Worm (Caenorhabditis elegans): ENCODE measurements around the gene nft-1.

Gene nft-1

DNA sequence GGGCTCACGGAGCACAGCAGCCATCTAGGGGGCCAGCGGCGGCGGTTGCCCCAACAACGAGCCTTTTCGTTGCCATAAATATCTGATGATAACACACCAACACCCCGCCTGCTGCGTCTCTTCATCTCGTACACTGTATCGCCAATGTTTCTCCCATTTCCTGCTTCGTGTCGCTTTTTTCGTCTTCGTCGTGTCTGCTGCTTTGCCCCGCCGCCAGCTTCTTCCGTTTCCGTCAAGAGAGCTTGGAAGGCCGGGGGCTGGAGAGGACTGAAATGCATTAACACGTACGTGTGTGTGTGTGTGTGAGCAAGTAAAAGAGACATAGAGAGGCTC, 12.2 kb downstream of the nft-1 start (continued):
- TF ChIP-seq fkh-10 (GFP tag; optimal IDR thresholded peaks at IDR 0.05) (peak; percentile 20), dsc-1 (tag; optimal IDR thresholded peaks at IDR 0.05) (peak; percentile 31), egl-13 (tag; optimal IDR thresholded peaks at IDR 0.05) (peak; percentile 75), ceh-88 (GFP tag; IDR thresholded peaks at IDR 0.05) (no peak), unc-130 (tag; optimal IDR thresholded peaks at IDR 0.05) (no peak), nhr-12 (tag; optimal IDR thresholded peaks at IDR 0.05) (no peak), jun-1 (tag; optimal IDR thresholded peaks at IDR 0.05) (no peak), lin-35 (GFP tag; optimal IDR thresholded peaks at IDR 0.05) (peak in 1 of 2 experiments; percentile 6), pax-3 (tag; optimal IDR thresholded peaks at IDR 0.05) (peak; percentile 23), nhr-47 (tag; optimal IDR thresholded peaks at IDR 0.05) (peak; percentile 65), lin-14 (GFP tag; optimal IDR thresholded peaks at IDR 0.05) (peak; percentile 86)

- TF ChIP-seq efl-1 (optimal IDR thresholded peaks at IDR 0.05) (no peak), efl-1 (GFP tag; optimal IDR thresholded peaks at IDR 0.05 in 1 of 2) (peak in 1 of 2 experiments; percentile 91), unc-98 (GFP tag; IDR thresholded peaks at IDR 0.05) (no peak), tbx-2 (tag; optimal IDR thresholded peaks at IDR 0.05) (peak; percentile 25), nhr-47 (tag; optimal IDR thresholded peaks at IDR 0.05) (peak; percentile 29), fkh-8 (tag; optimal IDR thresholded peaks at IDR 0.05) (peak; percentile 39), rnt-1 (tag; optimal IDR thresholded peaks at IDR 0.05) (peak; percentile 24), nhr-28 (tag; optimal IDR thresholded peaks at IDR 0.05) (no peak), ztf-11 (tag; optimal IDR thresholded peaks at IDR 0.05) (no peak), lin-14 (GFP tag; optimal IDR thresholded peaks at IDR 0.05) (peak; percentile 34), Y116A8C.19 (tag; optimal IDR thresholded peaks at IDR 0.05; ENCODE audit: borderline replicate concordance) (no peak), dsc-1 (tag; optimal IDR thresholded peaks at IDR 0.05) (peak; percentile 6), nhr-71 (tag; optimal IDR thresholded peaks at IDR 0.05) (peak; percentile 30), xbp-1 (tag; optimal IDR thresholded peaks at IDR 0.05) (peak; percentile 2), skn-1 (tag; optimal IDR thresholded peaks at IDR 0.05) (no peak), tlp-1 (tag; optimal IDR thresholded peaks at IDR 0.05) (no peak), dpl-1 (GFP tag; optimal IDR thresholded peaks at IDR 0.05) (no peak)
These were observed 13.1 kb downstream of the nft-1 start for ce11 chrIII:11936668-11937276.

DNA sequence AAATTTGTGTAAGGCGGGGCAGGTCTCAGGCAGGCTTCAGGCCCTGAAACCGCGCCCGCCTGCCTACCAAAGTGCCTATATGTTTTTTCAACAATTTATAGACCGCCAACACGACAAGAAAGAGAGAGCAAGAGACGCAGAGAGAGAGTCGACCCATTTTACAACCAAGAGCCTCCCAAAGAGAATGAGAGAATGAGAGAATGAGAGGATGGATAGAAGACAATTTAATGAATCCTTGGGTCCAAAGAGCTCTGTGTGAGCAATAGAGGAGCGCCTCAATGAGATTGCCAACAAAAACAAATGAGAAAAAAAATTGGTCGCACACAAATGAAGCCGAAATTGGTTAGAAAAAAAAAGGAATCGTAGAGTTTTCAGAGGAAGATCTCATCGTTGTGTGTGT, 14.2 kb downstream of the nft-1 start:
- TF ChIP-seq nhr-76 (tag; optimal IDR thresholded peaks at IDR 0.05) = no peak
- TF ChIP-seq nhr-11 (tag; optimal IDR thresholded peaks at IDR 0.05) = no peak
- peak; percentile 20 for TF ChIP-seq dsc-1 (tag; optimal IDR thresholded peaks at IDR 0.05)
- no peak for TF ChIP-seq sptf-1 (tag; optimal IDR thresholded peaks at IDR 0.05)
- TF ChIP-seq tbx-2 (tag; optimal IDR thresholded peaks at IDR 0.05) = peak; percentile 14
- TF ChIP-seq zip-4 (GFP tag; optimal IDR thresholded peaks at IDR 0.05) = no peak
- no peak for TF ChIP-seq egl-27 (tag; optimal IDR thresholded peaks at IDR 0.05)
- TF ChIP-seq pax-3 (tag; optimal IDR thresholded peaks at IDR 0.05) = no peak
- peak; percentile 19 for TF ChIP-seq snu-23 (GFP tag; optimal IDR thresholded peaks at IDR 0.05)
- peak; percentile 14 to 42 for TF ChIP-seq lsy-2 (tag; optimal IDR thresholded peaks at IDR 0.05)
- no peak for TF ChIP-seq efl-3 (GFP tag; optimal IDR thresholded peaks at IDR 0.05)
- TF ChIP-seq rnt-1 (tag; optimal IDR thresholded peaks at IDR 0.05) = peak; percentile 45
- TF ChIP-seq fkh-10 (GFP tag; optimal IDR thresholded peaks at IDR 0.05) = no peak
- TF ChIP-seq irx-1 (tag; optimal IDR thresholded peaks at IDR 0.05) = no peak
- TF ChIP-seq sup-37 (GFP tag; optimal IDR thresholded peaks at IDR 0.05) = no peak
- TF ChIP-seq snpc-4 (tag; optimal IDR thresholded peaks at IDR 0.05) = no peak
- no peak for TF ChIP-seq elt-2 (tag; optimal IDR thresholded peaks at IDR 0.05)
- no peak for TF ChIP-seq alr-1 (tag; optimal IDR thresholded peaks at IDR 0.05; ENCODE audit: borderline replicate concordance)
- TF ChIP-seq unc-30 (tag; optimal IDR thresholded peaks at IDR 0.05) = no peak
- TF ChIP-seq nhr-85 (tag) = no peak
- TF ChIP-seq lin-14 (GFP tag; optimal IDR thresholded peaks at IDR 0.05) = peak; percentile 50
- no peak for TF ChIP-seq nhr-237 (tag; optimal IDR thresholded peaks at IDR 0.05)
- no peak for TF ChIP-seq nhr-84 (tag; optimal IDR thresholded peaks at IDR 0.05)
- TF ChIP-seq F16B12.6 (tag; optimal IDR thresholded peaks at IDR 0.05) = no peak
- TF ChIP-seq mab-9 (GFP tag; IDR thresholded peaks at IDR 0.05) = no peak
- TF ChIP-seq nhr-28 (tag; optimal IDR thresholded peaks at IDR 0.05) = no peak
- no peak for TF ChIP-seq ama-1 (optimal IDR thresholded peaks at IDR 0.05)
- TF ChIP-seq lin-15B (tag; optimal IDR thresholded peaks at IDR 0.05) = no peak
- no peak for TF ChIP-seq fkh-8 (tag; optimal IDR thresholded peaks at IDR 0.05)
- TF ChIP-seq nhr-12 (tag; optimal IDR thresholded peaks at IDR 0.05) = no peak
- TF ChIP-seq ceh-88 (GFP tag; IDR thresholded peaks at IDR 0.05) = no peak
- TF ChIP-seq aha-1 (tag; optimal IDR thresholded peaks at IDR 0.05) = no peak
- TF ChIP-seq ceh-82 (tag; optimal IDR thresholded peaks at IDR 0.05) = no peak
- TF ChIP-seq mef-2 (tag; optimal IDR thresholded peaks at IDR 0.05) = no peak
